Fruit fly (Drosophila melanogaster) whole organism, embryonic: ENCODE results near the gene drpr.
A peak's percentile ranks its signal among the peaks of the same experiment; 100 is the strongest.

Source experiments
- BEAF-32 ChIP-seq: fragments of 200-800 bp; sonication (Bioruptor generic); optimal IDR thresholded peaks from 3 replicates; lab custom pipeline; 2017; ENCODE audit warnings: missing biosample characterization, missing genetic modification characterization, mild to moderate bottlenecking, moderate library complexity, missing genetic modification reagents
- CG11247 ChIP-seq: fragments of 200-800 bp; sonication (Bioruptor generic); IDR thresholded peaks from 2 replicates; pipeline ENCODE4 v1.3.6; 2022; ENCODE audit warnings: missing biosample characterization, missing genetic modification characterization
- CG12299 ChIP-seq: fragments of 200-800 bp; sonication (Bioruptor generic); optimal IDR thresholded peaks from 2 replicates; lab custom pipeline; 2018; ENCODE audit warnings: missing biosample characterization, mild to moderate bottlenecking, missing genetic modification characterization
- CG13624 ChIP-seq: fragments of 200-800 bp; sonication (Bioruptor generic); optimal IDR thresholded peaks from 2 replicates; lab custom pipeline; 2016; ENCODE audit warnings: missing biosample characterization, missing genetic modification characterization
- CG14441 ChIP-seq: fragments of 200-800 bp; sonication (Bioruptor generic); IDR thresholded peaks from 2 replicates; pipeline ENCODE4 v1.3.6; 2022; ENCODE audit warnings: missing biosample characterization, missing genetic modification characterization
- CG15011 ChIP-seq: fragments of 200-800 bp; sonication (Bioruptor generic); optimal IDR thresholded peaks from 3 replicates; lab custom pipeline; 2018; ENCODE audit warnings: missing biosample characterization, mild to moderate bottlenecking, missing genetic modification characterization
- CG17186 ChIP-seq: fragments of 200-800 bp; sonication (Bioruptor generic); optimal IDR thresholded peaks from 3 replicates; lab custom pipeline; 2017; ENCODE audit warnings: missing biosample characterization, missing genetic modification reagents, missing genetic modification characterization
- CG17612 ChIP-seq: fragments of 200-800 bp; sonication (Bioruptor generic); IDR thresholded peaks from 2 replicates; pipeline ENCODE4 v1.3.6; 2022; ENCODE audit warnings: missing biosample characterization, missing genetic modification characterization
- CG18476 ChIP-seq: fragments of 200-800 bp; sonication (Bioruptor generic); optimal IDR thresholded peaks from 2 replicates; lab custom pipeline; 2016; ENCODE audit warnings: missing biosample characterization, mild to moderate bottlenecking, missing genetic modification characterization
- CG2116 ChIP-seq: fragments of 200-800 bp; sonication (Bioruptor generic); optimal IDR thresholded peaks from 3 replicates; lab custom pipeline; 2018; ENCODE audit warnings: missing biosample characterization, mild to moderate bottlenecking, missing genetic modification characterization
- CG2120 ChIP-seq: fragments of 200-800 bp; sonication (Bioruptor generic); optimal IDR thresholded peaks from 3 replicates; lab custom pipeline; 2016; ENCODE audit warnings: missing biosample characterization, missing genetic modification characterization
- CG3065 ChIP-seq: fragments of 200-800 bp; sonication (Bioruptor generic); optimal IDR thresholded peaks from 2 replicates; lab custom pipeline; 2016; ENCODE audit warnings: missing biosample characterization, missing genetic modification characterization
- CG4328 ChIP-seq: fragments of 200-800 bp; sonication (Bioruptor generic); optimal IDR thresholded peaks from 3 replicates; lab custom pipeline; 2017; ENCODE audit warnings: missing biosample characterization, missing genetic modification reagents, missing genetic modification characterization
- CG4707 ChIP-seq: fragments of 200-800 bp; sonication (Bioruptor generic); optimal IDR thresholded peaks from 2 replicates; lab custom pipeline; 2018; ENCODE audit warnings: missing biosample characterization, mild to moderate bottlenecking, missing genetic modification characterization, moderate library complexity
- CG7372 ChIP-seq: fragments of 200-800 bp; sonication (Bioruptor generic); IDR thresholded peaks from 2 replicates; pipeline ENCODE4 v1.3.6; 2022; ENCODE audit warnings: missing biosample characterization, missing genetic modification characterization
- CG8290 ChIP-seq, 3 experiments: fragments of 200-800 bp; sonication (Bioruptor generic); optimal IDR thresholded peaks; 2 replicates each; lab custom pipeline; 2016 to 2019; ENCODE audit warnings: missing biosample characterization in 3 of 3, missing genetic modification characterization in 3 of 3, mild to moderate bottlenecking in 2 of 3, moderate library complexity in 1 of 3
- CG8359 ChIP-seq: fragments of 200-800 bp; sonication (Bioruptor generic); optimal IDR thresholded peaks from 2 replicates; lab custom pipeline; 2017; ENCODE audit warnings: missing biosample characterization, mild to moderate bottlenecking, missing genetic modification characterization, borderline replicate concordance
- Doc3 ChIP-seq: fragments of 200-800 bp; sonication (Bioruptor generic); IDR thresholded peaks from 3 replicates; pipeline ENCODE4 v1.3.6; 2022; ENCODE audit warnings: missing biosample characterization, missing genetic modification characterization; ENCODE audit not compliant: partially characterized antibody
- Dref ChIP-seq: fragments of 200-800 bp; sonication (Bioruptor generic); IDR thresholded peaks from 2 replicates; pipeline ENCODE4 v1.3.6; 2022; ENCODE audit warnings: missing biosample characterization, missing genetic modification characterization
- Eip74EF ChIP-seq, 2 experiments: fragments of 200-800 bp in 1 of 2; fragments of >200 bp in 1 of 2; sonication (Bioruptor generic) in 1 of 2; optimal IDR thresholded peaks; 2 replicates each; lab custom pipeline; 2017 to 2019; ENCODE audit warnings: missing biosample characterization in 2 of 2, missing genetic modification characterization in 2 of 2, mild to moderate bottlenecking in 1 of 2, moderate library complexity in 1 of 2
- Fer3 ChIP-seq: fragments of 200-800 bp; sonication (Bioruptor generic); optimal IDR thresholded peaks from 2 replicates; lab custom pipeline; 2018; ENCODE audit warnings: missing biosample characterization, mild to moderate bottlenecking, missing genetic modification characterization, moderate library complexity
- Gsc ChIP-seq: fragments of 200-800 bp; sonication (Bioruptor generic); IDR thresholded peaks from 2 replicates; pipeline ENCODE4 v1.3.6; 2022; ENCODE audit warnings: missing biosample characterization, missing genetic modification characterization
- H2.0 ChIP-seq: fragments of 200-800 bp; sonication (Bioruptor generic); IDR thresholded peaks from 2 replicates; pipeline ENCODE4 v1.3.6; 2022; ENCODE audit warnings: missing biosample characterization, missing genetic modification characterization
- HmgD ChIP-seq: fragments of 200-800 bp; sonication (Bioruptor generic); optimal IDR thresholded peaks from 3 replicates; lab custom pipeline; 2016; ENCODE audit warnings: missing biosample characterization, missing genetic modification characterization
- Hr3 ChIP-seq: fragments of 200-800 bp; sonication (Bioruptor generic); optimal IDR thresholded peaks from 3 replicates; lab custom pipeline; 2016; ENCODE audit warnings: missing biosample characterization, missing genetic modification characterization
- Hr39 ChIP-seq: fragments of >200 bp; optimal IDR thresholded peaks from 2 replicates; lab custom pipeline; 2017
- Hsf ChIP-seq: fragments of 200-800 bp; sonication (Bioruptor generic); optimal IDR thresholded peaks from 3 replicates; lab custom pipeline; 2016; ENCODE audit warnings: missing biosample characterization, missing genetic modification characterization
- MTF-1 ChIP-seq: fragments of 200-800 bp; sonication (Bioruptor generic); optimal IDR thresholded peaks from 2 replicates; lab custom pipeline; 2018; ENCODE audit warnings: missing biosample characterization, mild to moderate bottlenecking, missing genetic modification characterization, borderline replicate concordance
- Meics ChIP-seq: fragments of 200-800 bp; sonication (Bioruptor generic); optimal IDR thresholded peaks from 2 replicates; lab custom pipeline; 2017; ENCODE audit warnings: missing biosample characterization, mild to moderate bottlenecking, missing genetic modification characterization
- Pdp1 ChIP-seq, 2 experiments: fragments of 200-800 bp; sonication (Bioruptor generic); optimal IDR thresholded peaks; 3 replicates each; lab custom pipeline; 2016; ENCODE audit warnings: missing biosample characterization in 2 of 2, missing genetic modification characterization in 2 of 2, mild to moderate bottlenecking in 1 of 2, moderate library complexity in 1 of 2
- Ptx1 ChIP-seq: fragments of 200-800 bp; sonication (Bioruptor generic); IDR thresholded peaks from 2 replicates; pipeline ENCODE4 v1.3.6; 2022; ENCODE audit warnings: missing biosample characterization, missing genetic modification characterization
- Six4 ChIP-seq: fragments of 200-800 bp; sonication (Bioruptor generic); optimal IDR thresholded peaks from 2 replicates; lab custom pipeline; 2016; ENCODE audit warnings: missing biosample characterization, missing genetic modification characterization
- Sry-δ ChIP-seq: fragments of 200-800 bp; sonication (Bioruptor generic); optimal IDR thresholded peaks from 2 replicates; lab custom pipeline; 2016; ENCODE audit warnings: missing biosample characterization, missing genetic modification characterization
- bcd ChIP-seq: fragments of 200-800 bp; sonication (Bioruptor generic); optimal IDR thresholded peaks from 2 replicates; lab custom pipeline; 2017; ENCODE audit warnings: missing biosample characterization, mild to moderate bottlenecking, missing genetic modification characterization
- crol ChIP-seq: fragments of 200-800 bp; sonication (Bioruptor generic); IDR thresholded peaks from 2 replicates; pipeline ENCODE4 v1.3.6; 2022; ENCODE audit warnings: missing biosample characterization, missing genetic modification characterization
- dmrt11E ChIP-seq: fragments of 200-800 bp; sonication (Bioruptor generic); optimal IDR thresholded peaks from 3 replicates; lab custom pipeline; 2018; ENCODE audit warnings: missing biosample characterization, mild to moderate bottlenecking, missing genetic modification characterization, moderate library complexity
- en ChIP-seq: fragments of 200-800 bp; sonication (Bioruptor generic); optimal IDR thresholded peaks from 2 replicates; lab custom pipeline; 2016; ENCODE audit warnings: missing biosample characterization, missing genetic modification characterization
- gsb-n ChIP-seq: fragments of 200-800 bp; sonication (Bioruptor generic); optimal IDR thresholded peaks from 3 replicates; lab custom pipeline; 2018; ENCODE audit warnings: missing biosample characterization, mild to moderate bottlenecking, missing genetic modification characterization
- hbn ChIP-seq: fragments of 200-800 bp; sonication (Bioruptor generic); IDR thresholded peaks from 2 replicates; pipeline ENCODE4 v1.3.6; 2022; ENCODE audit warnings: missing biosample characterization, missing genetic modification characterization; ENCODE audit not compliant: partially characterized antibody
- her ChIP-seq: fragments of 200-800 bp; sonication (Bioruptor generic); optimal IDR thresholded peaks from 2 replicates; lab custom pipeline; 2016; ENCODE audit warnings: missing biosample characterization, missing genetic modification characterization
- hth ChIP-seq: fragments of >200 bp; optimal IDR thresholded peaks from 2 replicates; lab custom pipeline; 2017; ENCODE audit warnings: inconsistent platforms
- inv ChIP-seq: fragments of 200-800 bp; sonication (Bioruptor generic); IDR thresholded peaks from 2 replicates; pipeline ENCODE4 v1.3.6; 2022; ENCODE audit warnings: missing biosample characterization, missing genetic modification characterization; ENCODE audit not compliant: partially characterized antibody
- lov ChIP-seq, 2 experiments: fragments of 200-800 bp in 1 of 2; fragments of >200 bp in 1 of 2; sonication (Bioruptor generic) in 1 of 2; IDR thresholded peaks in 1 of 2; optimal IDR thresholded peaks in 1 of 2; 2 replicates in 1 of 2; 3 replicates in 1 of 2; pipeline versions ENCODE4 v1.3.6 to Lab custom; 2017 to 2022; ENCODE audit warnings: missing biosample characterization in 1 of 2, missing genetic modification characterization in 1 of 2
- nerfin-2 ChIP-seq: fragments of 200-800 bp; sonication (Bioruptor generic); IDR thresholded peaks from 2 replicates; pipeline ENCODE4 v1.3.6; 2022; ENCODE audit warnings: missing biosample characterization, missing genetic modification characterization; ENCODE audit not compliant: partially characterized antibody
- nom ChIP-seq: fragments of 200-800 bp; sonication (Bioruptor generic); optimal IDR thresholded peaks from 2 replicates; lab custom pipeline; 2017; ENCODE audit warnings: missing biosample characterization, missing genetic modification characterization, mild to moderate bottlenecking, moderate library complexity, missing genetic modification reagents
- org-1 ChIP-seq: fragments of 200-800 bp; sonication (Bioruptor generic); optimal IDR thresholded peaks from 2 replicates; lab custom pipeline; 2017; ENCODE audit warnings: missing biosample characterization, missing genetic modification characterization
- p53 ChIP-seq: fragments of 200-800 bp; sonication (Bioruptor generic); optimal IDR thresholded peaks from 2 replicates; lab custom pipeline; 2016; ENCODE audit warnings: missing biosample characterization, missing genetic modification characterization
- prd ChIP-seq, 3 experiments: fragments of >200 bp in 2 of 3; fragments of 200-800 bp in 1 of 3; sonication (Bioruptor generic) in 1 of 3; optimal IDR thresholded peaks in 2 of 3; IDR thresholded peaks in 1 of 3; 2 replicates in 2 of 3; 3 replicates in 1 of 3; pipeline versions ENCODE4 v1.3.6 to Lab custom; 2017 to 2022; ENCODE audit warnings: missing biosample characterization in 1 of 3, missing genetic modification characterization in 1 of 3
- rib ChIP-seq: fragments of 200-800 bp; sonication (Bioruptor generic); IDR thresholded peaks from 2 replicates; pipeline ENCODE4 v1.3.6; 2022; ENCODE audit warnings: missing biosample characterization, missing genetic modification characterization

The drpr gene

DNA sequence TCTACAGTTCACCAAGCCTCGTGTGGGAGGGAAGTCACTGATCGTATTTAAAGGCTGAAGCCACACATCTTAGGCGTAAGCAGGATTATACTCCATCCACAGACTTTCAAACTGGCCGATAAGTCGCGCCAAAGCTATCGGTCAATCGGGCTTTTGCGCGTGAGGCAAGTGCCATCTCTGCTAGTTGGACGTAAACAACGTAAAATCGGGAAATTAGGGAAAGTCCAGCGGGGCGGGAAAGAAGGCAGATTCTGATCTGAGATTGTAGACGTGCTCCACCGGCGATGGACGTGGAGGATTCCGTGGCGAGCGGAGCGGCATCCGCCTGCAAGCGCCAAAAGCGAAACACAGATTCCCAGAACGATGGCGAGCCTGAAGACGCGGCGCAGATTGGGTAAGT, 25.2 kb upstream of the drpr start, which contains the start of gene CG8001 (continued):
- peak; percentile 13 for TF ChIP-seq CG2116
- TF ChIP-seq lov (optimal IDR thresholded peaks at IDR 0.05; lab: Kevin White, UChicago), result no peak
- TF ChIP-seq lov (GFP tag; IDR thresholded peaks at IDR 0.05; lab: Robert Waterston, UW), result no peak
- no peak for TF ChIP-seq Pdp1 (GFP tag; optimal IDR thresholded peaks at IDR 0.05; lab: Kevin White, UChicago)
- TF ChIP-seq CG15011 (GFP tag; lab: Kevin White, UChicago), result no peak
- TF ChIP-seq Eip74EF (GFP tag; optimal IDR thresholded peaks at IDR 0.05; lab: Kevin White, UChicago), result no peak
- TF ChIP-seq CG12299, result no peak
- peak; percentile 67 for TF ChIP-seq BEAF-32 (GFP tag; lab: Kevin White, UChicago)
- no peak for TF ChIP-seq CG7372 (GFP tag; lab: Robert Waterston, UW)
- TF ChIP-seq Sry-δ, result peak; percentile 83
- no peak for TF ChIP-seq en
- no peak for TF ChIP-seq org-1 (GFP tag; lab: Kevin White, UChicago)
- TF ChIP-seq Ptx1 (GFP tag; lab: Robert Waterston, UW), result no peak
- TF ChIP-seq p53 (GFP tag; lab: Kevin White, UChicago), result no peak
- no peak for TF ChIP-seq rib (GFP tag; lab: Robert Waterston, UW)
- no peak for TF ChIP-seq CG4328
- TF ChIP-seq CG8290 (GFP tag; optimal IDR thresholded peaks at IDR 0.05; lab: Kevin White, UChicago), result no peak
- TF ChIP-seq CG8290 (tag; optimal IDR thresholded peaks at IDR 0.05; lab: Kevin White, UChicago), result no peak
- TF ChIP-seq Hsf (GFP tag; lab: Kevin White, UChicago), result no peak
- TF ChIP-seq inv, result peak; percentile 28; the same call in 1 of the 2 replicates
- TF ChIP-seq CG8359, result no peak
- no peak for TF ChIP-seq Meics (GFP tag; lab: Kevin White, UChicago)
- peak; percentile 36; the same call in 1 of the 2 replicates for TF ChIP-seq nerfin-2 (GFP tag; lab: Robert Waterston, UW)
- TF ChIP-seq CG3065 (GFP tag; lab: Kevin White, UChicago), result no peak
- peak; percentile 46; the same call in 1 of the 3 replicates for TF ChIP-seq Doc3
- TF ChIP-seq CG17612 (GFP tag; lab: Robert Waterston, UW), result no peak
- no peak for TF ChIP-seq CG4707 (GFP tag; lab: Kevin White, UChicago)
- no peak for TF ChIP-seq CG13624
- TF ChIP-seq prd (optimal IDR thresholded peaks at IDR 0.05; lab: Kevin White, UChicago), result no peak
- no peak for TF ChIP-seq prd (GFP tag; IDR thresholded peaks at IDR 0.05; lab: Robert Waterston, UW)
- TF ChIP-seq nom (GFP tag; lab: Kevin White, UChicago), result no peak
- TF ChIP-seq HmgD, result no peak
- TF ChIP-seq MTF-1, result no peak
- no peak for TF ChIP-seq CG14441 (GFP tag; lab: Robert Waterston, UW)
- TF ChIP-seq Six4 (GFP tag; lab: Kevin White, UChicago), result no peak
- TF ChIP-seq Hr39 (lab: Kevin White, UChicago), result no peak
- TF ChIP-seq Hr3, result no peak
- peak; percentile 68 for TF ChIP-seq crol (GFP tag; lab: Robert Waterston, UW)
- peak; percentile 76 for TF ChIP-seq Dref (GFP tag; lab: Robert Waterston, UW)
- no peak for TF ChIP-seq CG18476 (GFP tag; lab: Kevin White, UChicago)
- TF ChIP-seq hth (lab: Kevin White, UChicago), result no peak
- TF ChIP-seq hbn (GFP tag; lab: Robert Waterston, UW), result peak; percentile 66
- TF ChIP-seq gsb-n (tag; lab: Kevin White, UChicago), result no peak
- no peak for TF ChIP-seq H2.0 (GFP tag; lab: Robert Waterston, UW)
- no peak for TF ChIP-seq her (GFP tag; lab: Kevin White, UChicago)
- TF ChIP-seq CG17186 (GFP tag; lab: Kevin White, UChicago), result peak; percentile 57
- TF ChIP-seq dmrt11E, result no peak
- no peak for TF ChIP-seq Fer3 (tag; lab: Kevin White, UChicago)
- no peak for TF ChIP-seq CG2120
- TF ChIP-seq CG11247 (GFP tag; lab: Robert Waterston, UW), result no peak
- TF ChIP-seq bcd (GFP tag; lab: Kevin White, UChicago), result no peak
- no peak for TF ChIP-seq Gsc (GFP tag; lab: Robert Waterston, UW)
